Fruit fly (Drosophila melanogaster): Measurements from ENCODE around the gene CG33090.

DNA sequence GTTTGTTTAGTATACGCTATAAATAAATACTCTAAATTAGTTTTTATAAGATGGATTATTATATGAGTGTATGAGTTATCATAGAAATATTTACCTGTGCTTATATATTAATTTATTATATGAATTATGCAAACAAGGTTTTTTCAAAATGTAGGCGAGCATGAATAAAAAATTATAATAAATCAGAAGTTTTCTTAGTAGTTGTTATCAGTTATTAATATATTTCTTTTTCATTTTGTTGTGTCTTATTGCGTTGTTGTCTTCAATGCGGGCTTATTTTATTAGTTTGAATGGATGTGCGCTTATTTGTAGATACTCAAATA lies 21.9 kb downstream of the CG33090 start:
- TF ChIP-seq psq (optimal IDR thresholded peaks at IDR 0.05) = no peak
- TF ChIP-seq Dll (optimal IDR thresholded peaks at IDR 0.05) = no peak
- TF ChIP-seq CG8478 (optimal IDR thresholded peaks at IDR 0.05) = no peak
- no peak for TF ChIP-seq usp (GFP tag; optimal IDR thresholded peaks at IDR 0.05)
- TF ChIP-seq EcR (GFP tag; optimal IDR thresholded peaks at IDR 0.05) = no peak
- no peak for TF ChIP-seq pan (optimal IDR thresholded peaks at IDR 0.05)

Measured in whole organism.